Worm (Caenorhabditis elegans) whole organism, young adult: ENCODE data around the gene K08B12.3.

Source experiments
- B0261.1 ChIP-seq: sonication (generic microtip); optimal IDR thresholded peaks from 2 replicates; lab custom pipeline; 2016; ENCODE audit warnings: mild to moderate bottlenecking, missing genetic modification characterization, moderate library complexity, missing compliant biosample characterization
- F10E7.11 ChIP-seq: sonication (generic microtip); optimal IDR thresholded peaks from 2 replicates; lab custom pipeline; 2017; ENCODE audit warnings: mild to moderate bottlenecking, missing genetic modification characterization, moderate library complexity, missing compliant biosample characterization
- F57A8.1 ChIP-seq: fragments of 200-800 bp; sonication (Bioruptor generic); optimal IDR thresholded peaks from 2 replicates; lab custom pipeline; 2018; ENCODE audit warnings: mild to moderate bottlenecking, missing genetic modification characterization, moderate library complexity, missing compliant biosample characterization
- F57C9.4 ChIP-seq: sonication (generic microtip); optimal IDR thresholded peaks from 2 replicates; lab custom pipeline; 2017; ENCODE audit warnings: mild to moderate bottlenecking, missing genetic modification characterization, missing compliant biosample characterization
- K11D2.4 ChIP-seq: fragments of 200-800 bp; sonication (Bioruptor generic); IDR thresholded peaks from 2 replicates; pipeline ENCODE4 v1.3.6; 2022; ENCODE audit warnings: missing genetic modification reagents, missing genetic modification characterization, missing compliant biosample characterization
- T07F8.4 ChIP-seq: sonication (generic microtip); optimal IDR thresholded peaks from 2 replicates; lab custom pipeline; 2016; ENCODE audit warnings: mild to moderate bottlenecking, missing genetic modification characterization, moderate library complexity, missing compliant biosample characterization
- T26A5.8 ChIP-seq: sonication (generic microtip); optimal IDR thresholded peaks from 2 replicates; lab custom pipeline; 2016; ENCODE audit warnings: missing genetic modification characterization, missing compliant biosample characterization
- Y53F4B.3 ChIP-seq: fragments of 200-800 bp; sonication (Bioruptor generic); IDR thresholded peaks from 2 replicates; pipeline ENCODE4 v1.3.6; 2022; ENCODE audit warnings: missing genetic modification reagents, missing genetic modification characterization, missing compliant biosample characterization
- Y67H2A.10 ChIP-seq: fragments of 200-800 bp; sonication (Bioruptor generic); conservative IDR thresholded peaks from 2 replicates; pipeline ENCODE4 v1.3.6; 2022; ENCODE audit warnings: missing genetic modification reagents, missing genetic modification characterization, missing compliant biosample characterization
- ama-1 ChIP-seq, 3 experiments: fragments of 150-350 bp in 1 of 3; sonication (generic microtip) in 2 of 3; optimal IDR thresholded peaks; 2 replicates each; lab custom pipeline; 2014 to 2018; ENCODE audit warnings: missing biosample characterization in 2 of 3, missing genetic modification characterization in 2 of 3, missing genetic modification reagents in 2 of 3
- atf-7 ChIP-seq: sonication (generic microtip); optimal IDR thresholded peaks from 2 replicates; lab custom pipeline; 2017; ENCODE audit warnings: mild to moderate bottlenecking, missing genetic modification characterization, missing compliant biosample characterization
- athp-1 ChIP-seq: sonication (generic microtip); optimal IDR thresholded peaks from 2 replicates; lab custom pipeline; 2017; ENCODE audit warnings: mild to moderate bottlenecking, missing genetic modification characterization, missing compliant biosample characterization
- attf-3 ChIP-seq: fragments of 200-800 bp; sonication (Bioruptor generic); conservative IDR thresholded peaks from 2 replicates; pipeline ENCODE4 v1.3.6; 2022; ENCODE audit warnings: missing genetic modification reagents, missing genetic modification characterization, missing compliant biosample characterization
- attf-5 ChIP-seq: fragments of 200-800 bp; sonication (Bioruptor generic); optimal IDR thresholded peaks from 2 replicates; lab custom pipeline; 2018; ENCODE audit warnings: mild to moderate bottlenecking, missing genetic modification characterization, missing compliant biosample characterization
- attf-6 ChIP-seq: fragments of 200-800 bp; sonication (Bioruptor generic); IDR thresholded peaks from 2 replicates; pipeline ENCODE4 v1.3.6; 2022; ENCODE audit warnings: missing genetic modification reagents, missing genetic modification characterization, missing compliant biosample characterization
- ceh-40 ChIP-seq: fragments of 200-800 bp; sonication (Bioruptor generic); IDR thresholded peaks from 2 replicates; pipeline ENCODE4 v1.3.6; 2022; ENCODE audit warnings: missing genetic modification characterization, missing compliant biosample characterization
- chd-7 ChIP-seq: sonication (generic microtip); optimal IDR thresholded peaks from 2 replicates; lab custom pipeline; 2016; ENCODE audit warnings: mild to moderate bottlenecking, missing genetic modification characterization, moderate library complexity, missing compliant biosample characterization
- dox-1 ChIP-seq: fragments of 200-800 bp; sonication (Bioruptor generic); IDR thresholded peaks from 2 replicates; pipeline ENCODE4 v1.3.6; 2022; ENCODE audit warnings: missing genetic modification reagents, missing genetic modification characterization, missing compliant biosample characterization
- egl-18 ChIP-seq: fragments of 200-800 bp; sonication (Bioruptor generic); IDR thresholded peaks from 2 replicates; pipeline ENCODE4 v1.3.6; 2022; ENCODE audit warnings: missing genetic modification reagents, missing genetic modification characterization, missing compliant biosample characterization
- ekl-4 ChIP-seq: fragments of 200-800 bp; sonication (Bioruptor generic); IDR thresholded peaks from 2 replicates; pipeline ENCODE4 v1.3.6; 2022; ENCODE audit warnings: missing genetic modification reagents, missing genetic modification characterization, missing compliant biosample characterization
- him-1 ChIP-seq: sonication (generic microtip); optimal IDR thresholded peaks from 2 replicates; lab custom pipeline; 2016; ENCODE audit warnings: missing genotype, missing genetic modification reagents, missing genetic modification characterization, missing compliant biosample characterization
- hmg-20 ChIP-seq: fragments of 200-800 bp; sonication (Bioruptor generic); IDR thresholded peaks from 2 replicates; pipeline ENCODE4 v1.3.6; 2022; ENCODE audit warnings: missing genetic modification reagents, missing genetic modification characterization, missing compliant biosample characterization
- hrde-1 ChIP-seq: sonication (generic microtip); optimal IDR thresholded peaks from 2 replicates; lab custom pipeline; 2016; ENCODE audit warnings: missing genetic modification characterization, mild to moderate bottlenecking, missing compliant biosample characterization, moderate library complexity, missing genotype, missing genetic modification reagents, borderline replicate concordance
- hsf-1 ChIP-seq: fragments of 200-800 bp; sonication (Bioruptor generic); IDR thresholded peaks from 2 replicates; pipeline ENCODE4 v1.3.6; 2022; ENCODE audit warnings: missing genetic modification reagents, missing genetic modification characterization, missing compliant biosample characterization
- lag-1 ChIP-seq: fragments of 200-800 bp; sonication (Bioruptor generic); IDR thresholded peaks from 2 replicates; pipeline ENCODE4 v1.3.6; 2022; ENCODE audit warnings: missing genetic modification reagents, missing genetic modification characterization, missing compliant biosample characterization
- let-607 ChIP-seq, 2 experiments: fragments of 200-800 bp in 1 of 2; sonication (Bioruptor generic) in 1 of 2; sonication (generic microtip) in 1 of 2; optimal IDR thresholded peaks; 2 replicates each; lab custom pipeline; 2016 to 2018; ENCODE audit warnings: mild to moderate bottlenecking in 2 of 2, missing compliant biosample characterization in 2 of 2, missing genetic modification characterization in 2 of 2, moderate library complexity in 2 of 2, missing genotype in 1 of 2
- lin-26 ChIP-seq: fragments of 200-800 bp; sonication (Bioruptor generic); IDR thresholded peaks from 2 replicates; pipeline ENCODE4 v1.3.6; 2022; ENCODE audit warnings: missing genetic modification reagents, missing genetic modification characterization, missing compliant biosample characterization
- lin-40 ChIP-seq: sonication (generic microtip); optimal IDR thresholded peaks from 2 replicates; lab custom pipeline; 2016; ENCODE audit warnings: missing genetic modification characterization, mild to moderate bottlenecking, missing compliant biosample characterization, missing genotype, missing genetic modification reagents
- lin-54 ChIP-seq: fragments of 200-800 bp; sonication (Bioruptor generic); optimal IDR thresholded peaks from 2 replicates; lab custom pipeline; 2018; ENCODE audit warnings: mild to moderate bottlenecking, missing genetic modification characterization, missing compliant biosample characterization
- madf-10 ChIP-seq: sonication (generic microtip); optimal IDR thresholded peaks from 2 replicates; lab custom pipeline; 2016; ENCODE audit warnings: mild to moderate bottlenecking, missing genetic modification characterization, missing compliant biosample characterization
- madf-6 ChIP-seq: fragments of 200-800 bp; sonication (Bioruptor generic); IDR thresholded peaks from 2 replicates; pipeline ENCODE4 v1.3.6; 2022; ENCODE audit warnings: missing genetic modification reagents, missing genetic modification characterization, missing compliant biosample characterization
- nfya-2 ChIP-seq: fragments of 200-800 bp; sonication (Bioruptor generic); IDR thresholded peaks from 2 replicates; pipeline ENCODE4 v1.3.6; 2022; ENCODE audit warnings: missing genetic modification reagents, missing genetic modification characterization, missing compliant biosample characterization
- nhr-179 ChIP-seq: sonication (generic microtip); optimal IDR thresholded peaks from 2 replicates; lab custom pipeline; 2016; ENCODE audit warnings: mild to moderate bottlenecking, missing genetic modification characterization, missing compliant biosample characterization
- pha-4 ChIP-seq: fragments of 150-350 bp; sonication (generic microtip); optimal IDR thresholded peaks from 2 replicates; lab custom pipeline; 2014; ENCODE audit warnings: missing biosample characterization, missing genetic modification reagents, missing genetic modification characterization
- snpc-1.3 ChIP-seq: sonication (generic microtip); optimal IDR thresholded peaks from 2 replicates; lab custom pipeline; 2017; ENCODE audit warnings: missing genetic modification characterization, mild to moderate bottlenecking, missing compliant biosample characterization, antibody characterized with exemption, moderate library complexity, missing genotype, missing genetic modification reagents; ENCODE audit not compliant: insufficient read depth
- snpc-4 ChIP-seq, 5 experiments: fragments of 150-350 bp in 1 of 5; sonication (generic microtip) in 4 of 5; optimal IDR thresholded peaks; 2 replicates each; lab custom pipeline; 2014 to 2018; ENCODE audit warnings: missing genetic modification characterization in 5 of 5, missing biosample characterization in 3 of 5, antibody characterized with exemption in 2 of 5, mild to moderate bottlenecking in 2 of 5, missing compliant biosample characterization in 2 of 5, missing genotype in 2 of 5, moderate library complexity in 2 of 5, missing genetic modification reagents in 1 of 5
- sptf-2 ChIP-seq: fragments of 200-800 bp; sonication (Bioruptor generic); optimal IDR thresholded peaks from 2 replicates; lab custom pipeline; 2018; ENCODE audit warnings: mild to moderate bottlenecking, missing genetic modification characterization, missing compliant biosample characterization
- tbx-9 ChIP-seq: sonication (generic microtip); optimal IDR thresholded peaks from 2 replicates; lab custom pipeline; 2016; ENCODE audit warnings: borderline replicate concordance, missing genetic modification characterization, inconsistent platforms, missing compliant biosample characterization
- tlf-1 ChIP-seq: fragments of 200-800 bp; sonication (Bioruptor generic); optimal IDR thresholded peaks from 2 replicates; lab custom pipeline; 2018; ENCODE audit warnings: mild to moderate bottlenecking, missing genetic modification characterization, missing compliant biosample characterization
- unc-62 ChIP-seq: fragments of 150-350 bp; optimal IDR thresholded peaks from 2 replicates; lab custom pipeline; 2014; ENCODE audit warnings: missing biosample characterization, missing genetic modification reagents, missing genetic modification characterization
- ztf-26 ChIP-seq: sonication (generic microtip); optimal IDR thresholded peaks from 2 replicates; lab custom pipeline; 2017; ENCODE audit warnings: missing genetic modification characterization, missing compliant biosample characterization
- ztf-6 ChIP-seq: fragments of 200-800 bp; sonication (Bioruptor generic); IDR thresholded peaks from 2 replicates; pipeline ENCODE4 v1.3.6; 2022; ENCODE audit warnings: missing genetic modification reagents, missing genetic modification characterization, missing compliant biosample characterization

K08B12.3 gene

ce11 chrV:6229457-6229949 lies 5.5 kb upstream of the K08B12.3 start (continued):
- TF ChIP-seq ama-1 (optimal IDR thresholded peaks at IDR 0.05; lab: Kevin White, UChicago) (no peak), ama-1 (GFP tag; optimal IDR thresholded peaks at IDR 0.05; lab: Kevin White, UChicago) (no peak), B0261.1 (no peak), hrde-1 (tag; lab: Kevin White, UChicago) (no peak), madf-10 (peak; percentile 97), ceh-40 (GFP tag; lab: Robert Waterston, UW) (no peak), Y53F4B.3 (no peak), chd-7 (peak; percentile 65), madf-6 (GFP tag; lab: Robert Waterston, UW) (no peak), nfya-2 (GFP tag; lab: Robert Waterston, UW) (no peak), lin-54 (GFP tag; lab: Kevin White, UChicago) (no peak), F57C9.4 (no peak), attf-3 (no peak), attf-6 (GFP tag; lab: Robert Waterston, UW) (no peak), him-1 (no peak), ekl-4 (no peak), lin-40 (tag; lab: Kevin White, UChicago) (peak; percentile 80), tbx-9 (tag; lab: Kevin White, UChicago) (no peak), nhr-179 (no peak), pha-4 (tag; lab: Kevin White, UChicago) (no peak), let-607 (tag; optimal IDR thresholded peaks at IDR 0.05; lab: Kevin White, UChicago) (peak; percentile 11 to 80), tlf-1 (GFP tag; lab: Kevin White, UChicago) (no peak), sptf-2 (GFP tag; lab: Kevin White, UChicago) (no peak), hmg-20 (GFP tag; lab: Robert Waterston, UW) (no peak), T07F8.4 (tag; lab: Kevin White, UChicago) (no peak), unc-62 (GFP tag; lab: Kevin White, UChicago) (peak; percentile 65), egl-18 (GFP tag; lab: Robert Waterston, UW) (no peak), athp-1 (tag; lab: Kevin White, UChicago) (no peak), T26A5.8 (tag; lab: Kevin White, UChicago) (no peak), ztf-26 (peak; percentile 53), atf-7 (tag; lab: Kevin White, UChicago) (peak; percentile 87), attf-5 (GFP tag; lab: Kevin White, UChicago) (peak; percentile 55), K11D2.4 (peak; percentile 53), hsf-1 (GFP tag; lab: Robert Waterston, UW) (no peak), lag-1 (GFP tag; lab: Robert Waterston, UW) (no peak), snpc-1.3 (tag; lab: Kevin White, UChicago) (no peak), F10E7.11 (tag; lab: Kevin White, UChicago) (no peak), ztf-6 (GFP tag; lab: Robert Waterston, UW) (no peak), F57A8.1 (GFP tag; lab: Kevin White, UChicago) (no peak), lin-26 (GFP tag; lab: Robert Waterston, UW) (no peak), Y67H2A.10 (GFP tag; lab: Robert Waterston, UW) (no peak), snpc-4 (GFP tag; optimal IDR thresholded peaks at IDR 0.05; lab: Kevin White, UChicago) (no peak), snpc-4 (tag; optimal IDR thresholded peaks at IDR 0.05; lab: Kevin White, UChicago) (peak in 3 of 4 experiments; percentile 35 to 54 (median 53)), dox-1 (GFP tag; lab: Robert Waterston, UW) (no peak; the same call in 1 of the 2 replicates)
